Worm (Caenorhabditis elegans) whole organism, mixed stage, embryonic: ENCODE results near the gene moc-5.

Experiments
- ceh-83 ChIP-seq: fragments of 200-800 bp; sonication (Bioruptor generic); optimal IDR thresholded peaks from 2 replicates; lab custom pipeline; 2018; ENCODE audit warnings: mild to moderate bottlenecking, missing genetic modification characterization, missing compliant biosample characterization
- drap-1 ChIP-seq: fragments of 200-800 bp; sonication (Bioruptor generic); optimal IDR thresholded peaks from 3 replicates; lab custom pipeline; 2018; ENCODE audit warnings: mild to moderate bottlenecking, missing genetic modification characterization, missing compliant biosample characterization
- elt-1 ChIP-seq: sonication (generic microtip); optimal IDR thresholded peaks from 2 replicates; lab custom pipeline; 2017; ENCODE audit warnings: missing genetic modification characterization, mild to moderate bottlenecking, missing compliant biosample characterization, antibody characterized with exemption, moderate library complexity, borderline replicate concordance; ENCODE audit not compliant: insufficient read depth
- elt-3 ChIP-seq: fragments of 150-350 bp; optimal IDR thresholded peaks from 2 replicates; lab custom pipeline; 2014; ENCODE audit warnings: missing biosample characterization, missing genetic modification characterization
- ham-2 ChIP-seq: fragments of 200-800 bp; sonication (Bioruptor generic); optimal IDR thresholded peaks from 2 replicates; lab custom pipeline; 2018; ENCODE audit warnings: mild to moderate bottlenecking, missing genetic modification characterization, missing compliant biosample characterization
- lin-13 ChIP-seq: fragments of 150-350 bp; optimal IDR thresholded peaks from 2 replicates; lab custom pipeline; 2014; ENCODE audit warnings: missing biosample characterization, missing genetic modification characterization
- nhr-237 ChIP-seq: fragments of 150-350 bp; optimal IDR thresholded peaks from 2 replicates; lab custom pipeline; 2014; ENCODE audit warnings: missing biosample characterization, missing genetic modification characterization
- nhr-76 ChIP-seq: sonication (generic microtip); optimal IDR thresholded peaks from 2 replicates; lab custom pipeline; 2017; ENCODE audit warnings: missing biosample characterization, missing genetic modification characterization
- pha-4 ChIP-seq: fragments of 150-350 bp; optimal IDR thresholded peaks from 2 replicates; lab custom pipeline; 2018; ENCODE audit warnings: missing biosample characterization, missing genetic modification reagents, missing genetic modification characterization
- snpc-4 ChIP-seq: fragments of 150-350 bp; optimal IDR thresholded peaks from 2 replicates; lab custom pipeline; 2014; ENCODE audit warnings: missing biosample characterization, missing genetic modification characterization
- unc-39 ChIP-seq: fragments of 150-350 bp; optimal IDR thresholded peaks from 2 replicates; lab custom pipeline; 2014; ENCODE audit warnings: missing biosample characterization, missing genetic modification characterization
- unc-62 ChIP-seq: fragments of 150-350 bp; optimal IDR thresholded peaks from 2 replicates; lab custom pipeline; 2014; ENCODE audit warnings: missing biosample characterization, missing genetic modification reagents, missing genetic modification characterization

DNA sequence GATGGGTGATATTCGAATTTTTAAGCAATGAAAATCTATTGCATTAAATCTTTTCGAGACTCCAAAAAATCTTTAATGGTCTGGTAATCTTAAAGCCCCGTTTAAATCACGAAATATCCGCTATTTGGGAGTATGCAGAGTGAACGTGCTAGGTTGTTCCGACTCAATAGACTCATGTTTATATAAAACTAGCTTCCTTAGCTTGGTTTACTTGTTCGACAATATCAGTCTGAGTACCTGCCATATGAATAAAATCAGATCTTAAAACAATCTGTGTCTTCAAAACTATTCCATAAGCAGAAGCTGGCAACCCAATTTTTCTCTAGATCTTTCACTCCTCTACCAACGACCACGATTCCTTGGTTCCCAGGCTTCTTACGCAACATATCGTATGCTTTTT lies 37.4 kb upstream of the moc-5 start:
- TF ChIP-seq unc-39 (tag; lab: Kevin White, UChicago) (no peak), ceh-83 (GFP tag; lab: Kevin White, UChicago) (no peak), nhr-237 (tag; lab: Kevin White, UChicago) (no peak), pha-4 (tag; lab: Kevin White, UChicago) (no peak), unc-62 (no peak), nhr-76 (no peak), drap-1 (no peak), elt-1 (tag; lab: Kevin White, UChicago) (no peak), snpc-4 (tag; lab: Kevin White, UChicago) (no peak), ham-2 (no peak), elt-3 (tag; lab: Kevin White, UChicago) (no peak), lin-13 (tag; lab: Kevin White, UChicago) (no peak)
